Worm (Caenorhabditis elegans) whole organism, L1 larva: ENCODE results near the gene hir-1.

Source experiments
- blmp-1 ChIP-seq: fragments of 150-350 bp; optimal IDR thresholded peaks from 2 replicates; lab custom pipeline; 2014; ENCODE audit warnings: missing biosample characterization, missing genetic modification characterization
- ceh-88 ChIP-seq: fragments of 200-800 bp; sonication (Bioruptor generic); IDR thresholded peaks from 2 replicates; pipeline ENCODE4 v1.3.6; 2022; ENCODE audit warnings: missing genetic modification characterization, missing compliant biosample characterization
- efl-1 ChIP-seq, 4 experiments: fragments of 150-350 bp; optimal IDR thresholded peaks in 3 of 4; peaks in 1 of 4; 1 replicate in 1 of 4; 2 replicates in 3 of 4; lab custom pipeline; 2014; ENCODE audit warnings: missing biosample characterization in 2 of 4, missing genetic modification characterization in 2 of 4, missing genetic modification reagents in 2 of 4
- fkh-10 ChIP-seq: sonication (generic microtip); optimal IDR thresholded peaks from 2 replicates; lab custom pipeline; 2017; ENCODE audit warnings: missing biosample characterization, missing genetic modification reagents, missing genetic modification characterization
- lin-35 ChIP-seq, 2 experiments: fragments of 150-350 bp; optimal IDR thresholded peaks; 2 replicates each; lab custom pipeline; 2014; ENCODE audit warnings: missing biosample characterization in 2 of 2, missing genetic modification characterization in 2 of 2, missing genetic modification reagents in 2 of 2
- lin-39 ChIP-seq: fragments of 150-350 bp; optimal IDR thresholded peaks from 2 replicates; lab custom pipeline; 2014; ENCODE audit warnings: missing biosample characterization, missing genetic modification reagents, missing genetic modification characterization
- lsy-2 ChIP-seq, 2 experiments: fragments of 150-350 bp; optimal IDR thresholded peaks; 2 replicates each; lab custom pipeline; 2014; ENCODE audit warnings: missing biosample characterization in 2 of 2, missing genetic modification characterization in 2 of 2
- mep-1 ChIP-seq: fragments of 150-350 bp; optimal IDR thresholded peaks from 2 replicates; lab custom pipeline; 2014; ENCODE audit warnings: missing biosample characterization, missing genetic modification characterization
- nhr-19 ChIP-seq: fragments of 200-800 bp; sonication (Bioruptor generic); conservative IDR thresholded peaks from 2 replicates; pipeline ENCODE4 v1.3.6; 2022; ENCODE audit warnings: missing genetic modification characterization, missing compliant biosample characterization
- nhr-77 ChIP-seq: fragments of 150-350 bp; optimal IDR thresholded peaks from 2 replicates; lab custom pipeline; 2014; ENCODE audit warnings: missing biosample characterization, missing genetic modification characterization
- snpc-4 ChIP-seq: fragments of 150-350 bp; optimal IDR thresholded peaks from 2 replicates; lab custom pipeline; 2014; ENCODE audit warnings: missing biosample characterization, missing genetic modification characterization
- unc-130 ChIP-seq: fragments of 150-350 bp; optimal IDR thresholded peaks from 2 replicates; lab custom pipeline; 2017; ENCODE audit warnings: missing biosample characterization, missing genetic modification characterization, inconsistent platforms

DNA sequence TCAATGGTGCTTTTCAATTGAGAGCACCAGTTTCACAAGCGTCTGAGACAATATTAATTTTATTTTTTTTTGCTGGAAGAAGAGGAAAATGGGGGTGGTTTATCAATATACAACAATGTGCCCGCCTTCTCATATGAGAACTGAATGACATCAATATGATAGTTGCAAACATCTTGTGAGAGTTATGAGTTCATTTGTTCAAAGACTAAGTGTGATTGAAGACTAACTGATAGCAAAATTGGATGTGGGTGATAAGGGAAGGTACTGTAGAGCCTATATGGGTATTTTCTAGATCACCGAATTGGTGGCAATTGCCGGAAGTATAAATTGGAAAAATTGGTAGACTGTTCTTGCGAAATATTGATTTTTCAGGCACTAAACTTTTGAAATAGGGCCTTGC is 9.4 kb upstream of the hir-1 start:
- TF ChIP-seq unc-130 (no peak), lin-35 (GFP tag; optimal IDR thresholded peaks at IDR 0.05; lab: Kevin White, UChicago) (peak in 1 of 2 experiments; percentile 0), lin-39 (tag; lab: Kevin White, UChicago) (no peak), mep-1 (tag; lab: Kevin White, UChicago) (no peak), lsy-2 (tag; optimal IDR thresholded peaks at IDR 0.05; lab: Kevin White, UChicago) (no peak), snpc-4 (tag; lab: Kevin White, UChicago) (no peak), nhr-77 (no peak), fkh-10 (GFP tag; lab: Kevin White, UChicago) (no peak), ceh-88 (no peak), blmp-1 (tag; lab: Kevin White, UChicago) (no peak), efl-1 (optimal IDR thresholded peaks at IDR 0.05; lab: Kevin White, UChicago) (no peak), efl-1 (GFP tag; optimal IDR thresholded peaks at IDR 0.05 in 1 of 2; lab: Kevin White, UChicago) (no peak), nhr-19 (no peak)
